Worm (Caenorhabditis elegans) whole organism, L4/young adult: ENCODE data around the gene F38B6.2.

Experiments
- W03F9.2 ChIP-seq: fragments of 150-350 bp; optimal IDR thresholded peaks from 2 replicates; lab custom pipeline; 2014; ENCODE audit warnings: missing biosample characterization, missing genetic modification characterization
- dao-5 ChIP-seq: sonication (generic microtip); optimal IDR thresholded peaks from 2 replicates; lab custom pipeline; 2016; ENCODE audit warnings: missing genotype, missing genetic modification characterization, moderate library complexity, missing compliant biosample characterization

ce11 chrX:6655163-6655562, 43.2 kb upstream of the F38B6.2 start, which contains the start of gene nhr-173:
- TF ChIP-seq dao-5 (no peak), W03F9.2 (tag; lab: Kevin White, UChicago) (no peak)
